Fruit fly (Drosophila melanogaster) whole organism, embryonic: ENCODE results near the gene CG15439.

Source experiments
- Bgb ChIP-seq: fragments of 200-800 bp; sonication (Bioruptor generic); IDR thresholded peaks from 2 replicates; pipeline ENCODE4 v1.3.6; 2022; ENCODE audit warnings: missing biosample characterization, missing genetic modification characterization; ENCODE audit not compliant: partially characterized antibody
- CG11398 ChIP-seq: fragments of 200-800 bp; sonication (Bioruptor generic); optimal IDR thresholded peaks from 2 replicates; lab custom pipeline; 2016; ENCODE audit warnings: missing biosample characterization, missing genetic modification characterization
- CG12071 ChIP-seq: fragments of 200-800 bp; sonication (Bioruptor generic); optimal IDR thresholded peaks from 3 replicates; lab custom pipeline; 2018; ENCODE audit warnings: missing biosample characterization, mild to moderate bottlenecking, missing genetic modification characterization
- CG1233 ChIP-seq: fragments of 200-800 bp; sonication (Bioruptor generic); optimal IDR thresholded peaks from 4 replicates; lab custom pipeline; 2018; ENCODE audit warnings: missing biosample characterization, mild to moderate bottlenecking, missing genetic modification characterization
- CG14860 ChIP-seq: fragments of 200-800 bp; sonication (Bioruptor generic); IDR thresholded peaks from 3 replicates; pipeline ENCODE4 v1.3.6; 2022; ENCODE audit warnings: missing biosample characterization, missing genetic modification characterization; ENCODE audit not compliant: partially characterized antibody
- CG15479 ChIP-seq: fragments of 200-800 bp; sonication (Bioruptor generic); optimal IDR thresholded peaks from 3 replicates; lab custom pipeline; 2019; ENCODE audit warnings: missing biosample characterization, mild to moderate bottlenecking, missing genetic modification characterization, moderate library complexity
- CG15601 ChIP-seq: fragments of 200-800 bp; sonication (Bioruptor generic); optimal IDR thresholded peaks from 3 replicates; lab custom pipeline; 2019; ENCODE audit warnings: missing biosample characterization, mild to moderate bottlenecking, missing genetic modification characterization, moderate library complexity
- CG1647 ChIP-seq: fragments of 200-800 bp; sonication (Bioruptor generic); optimal IDR thresholded peaks from 3 replicates; lab custom pipeline; 2016; ENCODE audit warnings: missing biosample characterization, missing genetic modification characterization
- CG16813 ChIP-seq: fragments of 200-800 bp; sonication (Bioruptor generic); IDR thresholded peaks from 3 replicates; pipeline ENCODE4 v1.3.6; 2022; ENCODE audit warnings: missing biosample characterization, missing genetic modification characterization; ENCODE audit not compliant: partially characterized antibody
- CG17359 ChIP-seq: fragments of 200-800 bp; sonication (Bioruptor generic); optimal IDR thresholded peaks from 3 replicates; lab custom pipeline; 2018; ENCODE audit warnings: missing biosample characterization, mild to moderate bottlenecking, missing genetic modification characterization, moderate library complexity
- CG2120 ChIP-seq: fragments of 200-800 bp; sonication (Bioruptor generic); optimal IDR thresholded peaks from 3 replicates; lab custom pipeline; 2016; ENCODE audit warnings: missing biosample characterization, missing genetic modification characterization
- CG2129 ChIP-seq: fragments of 200-800 bp; sonication (Bioruptor generic); IDR thresholded peaks from 2 replicates; pipeline ENCODE4 v1.3.6; 2022; ENCODE audit warnings: missing biosample characterization, missing genetic modification characterization; ENCODE audit not compliant: partially characterized antibody
- CG2202 ChIP-seq: fragments of 200-800 bp; sonication (Bioruptor generic); optimal IDR thresholded peaks from 2 replicates; lab custom pipeline; 2018; ENCODE audit warnings: missing biosample characterization, mild to moderate bottlenecking, missing genetic modification characterization
- CG2875 ChIP-seq: fragments of 200-800 bp; sonication (Bioruptor generic); optimal IDR thresholded peaks from 2 replicates; lab custom pipeline; 2017; ENCODE audit warnings: missing biosample characterization, mild to moderate bottlenecking, missing genetic modification characterization, missing genetic modification reagents
- CG3281 ChIP-seq: fragments of 200-800 bp; sonication (Bioruptor generic); optimal IDR thresholded peaks from 3 replicates; lab custom pipeline; 2017; ENCODE audit warnings: missing biosample characterization, mild to moderate bottlenecking, missing genetic modification characterization
- CG34224 ChIP-seq: fragments of 200-800 bp; sonication (Bioruptor generic); IDR thresholded peaks from 3 replicates; pipeline ENCODE4 v1.3.6; 2022; ENCODE audit warnings: missing biosample characterization, missing genetic modification characterization; ENCODE audit not compliant: partially characterized antibody
- CG3847 ChIP-seq: fragments of 200-800 bp; sonication (Bioruptor generic); IDR thresholded peaks from 2 replicates; pipeline ENCODE4 v1.3.6; 2022; ENCODE audit warnings: missing biosample characterization, missing genetic modification characterization
- CG42726 ChIP-seq: fragments of 200-800 bp; sonication (Bioruptor generic); IDR thresholded peaks from 2 replicates; pipeline ENCODE4 v1.3.6; 2022; ENCODE audit warnings: missing biosample characterization, missing genetic modification characterization; ENCODE audit not compliant: partially characterized antibody
- CG4328 ChIP-seq: fragments of 200-800 bp; sonication (Bioruptor generic); optimal IDR thresholded peaks from 3 replicates; lab custom pipeline; 2017; ENCODE audit warnings: missing biosample characterization, missing genetic modification reagents, missing genetic modification characterization
- CG6791 ChIP-seq: fragments of 200-800 bp; sonication (Bioruptor generic); IDR thresholded peaks from 3 replicates; pipeline ENCODE4 v1.3.6; 2022; ENCODE audit warnings: missing biosample characterization, missing genetic modification characterization; ENCODE audit not compliant: partially characterized antibody
- CG7963 ChIP-seq: fragments of 200-800 bp; sonication (Bioruptor generic); IDR thresholded peaks from 3 replicates; pipeline ENCODE4 v1.3.6; 2022; ENCODE audit warnings: missing biosample characterization, missing genetic modification characterization; ENCODE audit not compliant: partially characterized antibody
- CG9817 ChIP-seq: fragments of 200-800 bp; sonication (Bioruptor generic); optimal IDR thresholded peaks from 2 replicates; lab custom pipeline; 2018; ENCODE audit warnings: missing biosample characterization, mild to moderate bottlenecking, missing genetic modification characterization, moderate library complexity
- CkIIα-i1 ChIP-seq: fragments of 200-800 bp; sonication (Bioruptor generic); IDR thresholded peaks from 2 replicates; pipeline ENCODE4 v1.3.6; 2022; ENCODE audit warnings: missing biosample characterization, missing genetic modification characterization
- Doc3 ChIP-seq: fragments of 200-800 bp; sonication (Bioruptor generic); IDR thresholded peaks from 3 replicates; pipeline ENCODE4 v1.3.6; 2022; ENCODE audit warnings: missing biosample characterization, missing genetic modification characterization; ENCODE audit not compliant: partially characterized antibody
- ERR ChIP-seq: fragments of 200-800 bp; sonication (Bioruptor generic); optimal IDR thresholded peaks from 2 replicates; lab custom pipeline; 2016; ENCODE audit warnings: missing biosample characterization, missing genetic modification characterization
- Fer2 ChIP-seq: fragments of 200-800 bp; sonication (Bioruptor generic); optimal IDR thresholded peaks from 2 replicates; lab custom pipeline; 2018; ENCODE audit warnings: missing biosample characterization, mild to moderate bottlenecking, missing genetic modification characterization, moderate library complexity
- HLH4C ChIP-seq: fragments of 200-800 bp; sonication (Bioruptor generic); IDR thresholded peaks from 3 replicates; pipeline ENCODE4 v1.3.6; 2022; ENCODE audit warnings: missing biosample characterization, missing genetic modification characterization; ENCODE audit not compliant: partially characterized antibody
- Myb ChIP-seq: fragments of 200-800 bp; sonication (Bioruptor generic); optimal IDR thresholded peaks from 2 replicates; lab custom pipeline; 2016; ENCODE audit warnings: missing biosample characterization, missing genetic modification characterization
- PHDP ChIP-seq: fragments of 200-800 bp; sonication (Bioruptor generic); optimal IDR thresholded peaks from 3 replicates; lab custom pipeline; 2018; ENCODE audit warnings: missing biosample characterization, mild to moderate bottlenecking, missing genetic modification characterization, moderate library complexity
- Scr ChIP-seq: fragments of 200-800 bp; sonication (Bioruptor generic); IDR thresholded peaks from 2 replicates; pipeline ENCODE4 v1.3.6; 2022; ENCODE audit warnings: missing biosample characterization, missing genetic modification characterization; ENCODE audit not compliant: partially characterized antibody
- ap ChIP-seq: fragments of 200-800 bp; sonication (Bioruptor generic); IDR thresholded peaks from 2 replicates; pipeline ENCODE4 v1.3.6; 2022; ENCODE audit warnings: missing biosample characterization, missing genetic modification characterization
- az2 ChIP-seq: fragments of 200-800 bp; sonication (Bioruptor generic); optimal IDR thresholded peaks from 3 replicates; lab custom pipeline; 2016; ENCODE audit warnings: missing biosample characterization, missing genetic modification characterization
- chif ChIP-seq, 2 experiments: fragments of 200-800 bp; sonication (Bioruptor generic); optimal IDR thresholded peaks; 3 replicates each; lab custom pipeline; 2016; ENCODE audit warnings: missing biosample characterization in 2 of 2, missing genetic modification characterization in 2 of 2
- dysf ChIP-seq: fragments of 200-800 bp; sonication (Bioruptor generic); IDR thresholded peaks from 3 replicates; pipeline ENCODE4 v1.3.6; 2022; ENCODE audit warnings: missing biosample characterization, missing genetic modification characterization
- grau ChIP-seq: fragments of 200-800 bp; optimal IDR thresholded peaks from 3 replicates; lab custom pipeline; 2019; ENCODE audit warnings: missing biosample characterization, mild to moderate bottlenecking, missing genetic modification characterization, moderate library complexity
- hbn ChIP-seq: fragments of 200-800 bp; sonication (Bioruptor generic); IDR thresholded peaks from 2 replicates; pipeline ENCODE4 v1.3.6; 2022; ENCODE audit warnings: missing biosample characterization, missing genetic modification characterization; ENCODE audit not compliant: partially characterized antibody
- ken ChIP-seq: fragments of 200-800 bp; sonication (Bioruptor generic); IDR thresholded peaks from 3 replicates; pipeline ENCODE4 v1.3.6; 2022; ENCODE audit warnings: missing biosample characterization, missing genetic modification characterization
- knrl ChIP-seq: fragments of 200-800 bp; sonication (Bioruptor generic); IDR thresholded peaks from 3 replicates; pipeline ENCODE4 v1.3.6; 2022; ENCODE audit warnings: missing biosample characterization, missing genetic modification characterization; ENCODE audit not compliant: partially characterized antibody
- sens ChIP-seq: fragments of 200-800 bp; sonication (Bioruptor generic); peaks from one replicate; lab custom pipeline; 2016; ENCODE audit warnings: missing biosample characterization, missing genetic modification characterization
- sima ChIP-seq: fragments of 200-800 bp; sonication (Bioruptor generic); optimal IDR thresholded peaks from 2 replicates; lab custom pipeline; 2016; ENCODE audit warnings: missing biosample characterization, missing genetic modification characterization
- slbo ChIP-seq: fragments of 200-800 bp; sonication (Bioruptor generic); IDR thresholded peaks from 2 replicates; pipeline ENCODE4 v1.3.6; 2022; ENCODE audit warnings: missing biosample characterization, missing genetic modification characterization
- so ChIP-seq: fragments of 200-800 bp; sonication (Bioruptor generic); IDR thresholded peaks from 3 replicates; pipeline ENCODE4 v1.3.6; 2022; ENCODE audit warnings: missing biosample characterization, missing genetic modification characterization
- tna ChIP-seq: fragments of 200-800 bp; sonication (Bioruptor generic); IDR thresholded peaks from 2 replicates; pipeline ENCODE4 v1.3.6; 2022; ENCODE audit warnings: missing biosample characterization, missing genetic modification characterization; ENCODE audit not compliant: partially characterized antibody
- tup ChIP-seq: fragments of 200-800 bp; sonication (Bioruptor generic); optimal IDR thresholded peaks from 2 replicates; lab custom pipeline; 2016; ENCODE audit warnings: missing biosample characterization, mild to moderate bottlenecking, missing genetic modification characterization, moderate library complexity
- tx ChIP-seq: fragments of 200-800 bp; sonication (Bioruptor generic); optimal IDR thresholded peaks from 2 replicates; lab custom pipeline; 2016; ENCODE audit warnings: missing biosample characterization, missing genetic modification characterization
- vfl ChIP-seq: fragments of 200-800 bp; sonication (Bioruptor generic); optimal IDR thresholded peaks from 2 replicates; lab custom pipeline; 2016; ENCODE audit warnings: missing biosample characterization, missing genetic modification characterization
- wdn ChIP-seq: fragments of 200-800 bp; sonication (Bioruptor generic); IDR thresholded peaks from 2 replicates; pipeline ENCODE4 v1.3.6; 2022; ENCODE audit warnings: missing biosample characterization, missing genetic modification characterization
- zen2 ChIP-seq: fragments of 200-800 bp; sonication (Bioruptor generic); IDR thresholded peaks from 3 replicates; pipeline ENCODE4 v1.3.6; 2022; ENCODE audit warnings: missing biosample characterization, missing genetic modification characterization; ENCODE audit not compliant: partially characterized antibody

CG15439 gene

DNA sequence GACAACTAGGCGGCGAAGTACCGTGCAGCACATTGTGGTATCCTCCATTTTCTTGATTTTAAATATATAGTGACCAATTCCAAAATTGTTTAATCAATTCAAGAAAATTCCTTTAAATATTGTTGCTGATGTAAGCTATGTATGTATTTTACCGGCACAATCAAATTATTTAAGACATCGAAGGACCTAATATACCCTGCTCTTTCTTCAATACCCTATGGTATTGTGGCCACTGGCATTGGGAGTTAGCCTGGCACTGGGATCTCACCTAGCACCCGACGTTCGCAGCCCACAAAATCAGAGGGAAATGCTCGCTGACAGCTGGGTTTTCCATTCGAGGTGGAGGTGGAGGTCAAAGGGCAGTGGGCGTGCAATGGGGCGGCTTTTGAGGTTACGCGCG is 30.7 kb downstream of the CG15439 start (continued):
- peak; percentile 34 for TF ChIP-seq CG2120
- TF ChIP-seq so (GFP tag; lab: Robert Waterston, UW): no peak
- TF ChIP-seq dysf (GFP tag; lab: Robert Waterston, UW): 0 out of 3 replicates have a peak, but pooled peaks have one; percentile 16
- TF ChIP-seq Fer2 (tag; lab: Kevin White, UChicago): no peak
- no peak for TF ChIP-seq chif (GFP tag; optimal IDR thresholded peaks at IDR 0.05; lab: Kevin White, UChicago)
- TF ChIP-seq CG12071 (GFP tag; lab: Kevin White, UChicago): no peak
- TF ChIP-seq tup (GFP tag; lab: Kevin White, UChicago): no peak
- TF ChIP-seq sens (GFP tag; lab: Kevin White, UChicago): peak; percentile 3
- TF ChIP-seq CG17359 (tag; lab: Kevin White, UChicago): no peak
- no peak for TF ChIP-seq CG9817
- no peak for TF ChIP-seq CG11398 (GFP tag; lab: Kevin White, UChicago)
- TF ChIP-seq wdn (GFP tag; lab: Robert Waterston, UW): no peak
- no peak for TF ChIP-seq CG2129 (GFP tag; lab: Robert Waterston, UW)

DNA sequence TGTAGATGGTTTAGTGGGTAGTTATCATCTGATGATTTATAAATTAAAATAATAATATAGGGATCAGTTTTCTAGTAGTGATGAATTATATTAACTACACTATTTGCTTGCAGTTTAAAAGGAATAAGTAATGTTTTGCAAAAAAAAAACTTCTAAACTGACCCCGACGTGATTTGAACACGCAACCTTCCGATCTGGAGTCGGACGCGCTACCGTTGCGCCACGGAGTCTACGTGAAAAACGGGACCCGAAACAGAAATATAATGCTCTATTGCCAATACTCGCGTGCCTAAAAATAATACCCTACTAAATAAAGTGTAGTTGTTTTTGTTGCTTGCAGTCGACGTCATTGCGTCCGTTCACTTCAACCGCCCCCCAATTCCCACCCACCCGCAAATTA is 34.0 kb downstream of the CG15439 start:
- TF ChIP-seq Scr: peak; percentile 52
- no peak for TF ChIP-seq CG3281
- TF ChIP-seq CkIIα-i1: no peak
- no peak for TF ChIP-seq az2 (GFP tag; lab: Kevin White, UChicago)
- TF ChIP-seq vfl (GFP tag; lab: Kevin White, UChicago): no peak
- TF ChIP-seq tx (GFP tag; lab: Kevin White, UChicago): no peak
- TF ChIP-seq CG15601 (tag; lab: Kevin White, UChicago): no peak
- TF ChIP-seq CG14860: peak; percentile 59
- peak; percentile 50; the same call in 2 of the 3 replicates for TF ChIP-seq CG16813 (GFP tag; lab: Robert Waterston, UW)
- TF ChIP-seq CG2875 (GFP tag; lab: Kevin White, UChicago): no peak
- peak; percentile 42; the same call in 1 of the 3 replicates for TF ChIP-seq knrl (GFP tag; lab: Robert Waterston, UW)
- 0 out of 2 replicates have a peak, but pooled peaks have one; percentile 4 for TF ChIP-seq slbo (GFP tag; lab: Robert Waterston, UW)
- TF ChIP-seq Doc3: 0 out of 3 replicates have a peak, but pooled peaks have one; percentile 22
- no peak for TF ChIP-seq CG1647
- TF ChIP-seq CG6791 (GFP tag; lab: Robert Waterston, UW): peak; percentile 77
- no peak for TF ChIP-seq ap (GFP tag; lab: Robert Waterston, UW)
- no peak for TF ChIP-seq ken (GFP tag; lab: Robert Waterston, UW)
- peak; percentile 42; the same call in 2 of the 3 replicates for TF ChIP-seq zen2 (GFP tag; lab: Robert Waterston, UW)
- TF ChIP-seq tna (GFP tag; lab: Robert Waterston, UW): peak; percentile 21; the same call in 1 of the 2 replicates
- no peak for TF ChIP-seq CG4328 (GFP tag; lab: Kevin White, UChicago)
- no peak for TF ChIP-seq sima (GFP tag; lab: Kevin White, UChicago)
- peak; percentile 68 for TF ChIP-seq HLH4C
- TF ChIP-seq grau (tag; lab: Kevin White, UChicago): no peak
- TF ChIP-seq CG34224: 0 out of 3 replicates have a peak, but pooled peaks have one; percentile 35
- no peak for TF ChIP-seq CG3847
- TF ChIP-seq Myb (GFP tag; lab: Kevin White, UChicago): no peak
- no peak for TF ChIP-seq CG2202 (tag; lab: Kevin White, UChicago)
- peak; percentile 24 for TF ChIP-seq CG15479
- no peak for TF ChIP-seq CG1233 (GFP tag; lab: Kevin White, UChicago)
- TF ChIP-seq PHDP (tag; lab: Kevin White, UChicago): no peak
- no peak for TF ChIP-seq hbn (GFP tag; lab: Robert Waterston, UW)
- no peak for TF ChIP-seq ERR (GFP tag; lab: Kevin White, UChicago)
- peak; percentile 76 for TF ChIP-seq Bgb (GFP tag; lab: Robert Waterston, UW)
- peak; percentile 51; the same call in 2 of the 3 replicates for TF ChIP-seq CG7963 (GFP tag; lab: Robert Waterston, UW)
- peak; percentile 55 for TF ChIP-seq CG42726 (GFP tag; lab: Robert Waterston, UW)
